Fruit fly (Drosophila melanogaster) whole organism, prepupa: ENCODE data around the gene CG5160.

ENCODE experiments used
- CG7368 ChIP-seq: fragments of 200-800 bp; sonication (Bioruptor generic); optimal IDR thresholded peaks from 3 replicates; lab custom pipeline; 2016; ENCODE audit warnings: missing biosample characterization, missing genetic modification characterization
- ss ChIP-seq, 2 experiments: fragments of 200-800 bp; sonication (Bioruptor generic); optimal IDR thresholded peaks; 2 replicates in 1 of 2; 3 replicates in 1 of 2; lab custom pipeline; 2017 to 2018; ENCODE audit warnings: mild to moderate bottlenecking in 2 of 2, missing biosample characterization in 2 of 2, missing genetic modification characterization in 2 of 2, moderate library complexity in 1 of 2
- topi ChIP-seq: fragments of 200-800 bp; sonication (Bioruptor generic); optimal IDR thresholded peaks from 3 replicates; lab custom pipeline; 2016; ENCODE audit warnings: missing biosample characterization, missing genetic modification characterization

- no peak for TF ChIP-seq ss (GFP tag; optimal IDR thresholded peaks at IDR 0.05; lab: Kevin White, UChicago)
- no peak for TF ChIP-seq topi (GFP tag; lab: Kevin White, UChicago)
- TF ChIP-seq CG7368, result no peak
Measured at dm6 chr2L:7427786-7428137, 29.2 kb upstream of the CG5160 start.
